Fruit fly (Drosophila melanogaster): Measurements from ENCODE around the gene CG8852.

Gene CG8852

dm6 chr2L:3538564-3539411 is 13.9 kb downstream of the CG8852 start, which contains the start of gene drm (continued):
- TF ChIP-seq CG11504 (tag; optimal IDR thresholded peaks at IDR 0.05), result no peak
- TF ChIP-seq CG13624 (GFP tag; optimal IDR thresholded peaks at IDR 0.05), result peak; percentile 25

DNA sequence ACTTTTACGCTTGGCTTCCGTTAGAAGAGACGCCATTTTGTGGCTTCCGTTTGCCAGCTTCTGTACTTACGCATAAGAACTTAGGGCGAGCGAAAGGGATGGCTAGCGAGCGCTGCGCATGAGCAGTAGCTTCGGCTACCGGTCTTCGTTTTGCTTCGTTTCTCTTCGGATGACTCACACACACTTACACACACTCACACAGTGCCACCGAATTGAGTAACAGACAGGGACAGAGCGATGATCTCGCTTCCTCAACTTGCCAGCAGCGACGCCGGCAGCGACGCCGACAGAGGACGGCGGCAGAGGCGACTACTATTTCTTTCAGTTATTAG is 14.4 kb downstream of the CG8852 start:
- no peak for TF ChIP-seq CG15696 (tag; optimal IDR thresholded peaks at IDR 0.05)
- no peak for TF ChIP-seq her (GFP tag; optimal IDR thresholded peaks at IDR 0.05)
- no peak for TF ChIP-seq NK7.1 (GFP tag; optimal IDR thresholded peaks at IDR 0.05)
- TF ChIP-seq Jarid2 (GFP tag; optimal IDR thresholded peaks at IDR 0.05), result peak; percentile 65
- no peak for TF ChIP-seq Opbp (GFP tag; IDR thresholded peaks at IDR 0.05; ENCODE audit: partially characterized antibody)
- TF ChIP-seq Dfd (GFP tag; optimal IDR thresholded peaks at IDR 0.05), result no peak
- TF ChIP-seq bcd (GFP tag; optimal IDR thresholded peaks at IDR 0.05), result no peak
- TF ChIP-seq z (GFP tag; IDR thresholded peaks at IDR 0.05), result peak; percentile 95
- TF ChIP-seq CG8944 (GFP tag; optimal IDR thresholded peaks at IDR 0.05), result no peak
- no peak for TF ChIP-seq Bdp1 (GFP tag; optimal IDR thresholded peaks at IDR 0.05)
- no peak for TF ChIP-seq sens (GFP tag)
- peak; percentile 69 for TF ChIP-seq CG1832 (GFP tag; optimal IDR thresholded peaks at IDR 0.05)
- no peak for TF ChIP-seq CG14050 (GFP tag; IDR thresholded peaks at IDR 0.05)
- no peak for TF ChIP-seq zen2 (GFP tag; IDR thresholded peaks at IDR 0.05; ENCODE audit: partially characterized antibody)
- TF ChIP-seq kah (GFP tag; optimal IDR thresholded peaks at IDR 0.05), result no peak
- no peak for TF ChIP-seq NfI (GFP tag; optimal IDR thresholded peaks at IDR 0.05)
- TF ChIP-seq D (optimal IDR thresholded peaks at IDR 0.05), result no peak
- no peak for TF ChIP-seq D (GFP tag; optimal IDR thresholded peaks at IDR 0.05)
- TF ChIP-seq CG15479 (GFP tag; optimal IDR thresholded peaks at IDR 0.05), result peak; percentile 33
- no peak for TF ChIP-seq Doc2 (GFP tag; IDR thresholded peaks at IDR 0.05)
- no peak for TF ChIP-seq pros (GFP tag; optimal IDR thresholded peaks at IDR 0.05)
- TF ChIP-seq dati (GFP tag; IDR thresholded peaks at IDR 0.05), result no peak
- TF ChIP-seq CG17912 (GFP tag; optimal IDR thresholded peaks at IDR 0.05), result no peak
- peak; percentile 15; the same call in 1 of the 3 replicates for TF ChIP-seq HLH4C (GFP tag; IDR thresholded peaks at IDR 0.05; ENCODE audit: partially characterized antibody)
- TF ChIP-seq Dip2 (GFP tag; IDR thresholded peaks at IDR 0.05), result no peak
- TF ChIP-seq nerfin-2 (GFP tag; IDR thresholded peaks at IDR 0.05; ENCODE audit: partially characterized antibody), result no peak
- no peak for TF ChIP-seq CG12219 (GFP tag; optimal IDR thresholded peaks at IDR 0.05)
- no peak for TF ChIP-seq CG31388 (GFP tag; optimal IDR thresholded peaks at IDR 0.05)
- no peak for TF ChIP-seq gsb-n (tag; optimal IDR thresholded peaks at IDR 0.05)
- TF ChIP-seq CG2202 (tag; optimal IDR thresholded peaks at IDR 0.05), result no peak
- TF ChIP-seq Hand (GFP tag; optimal IDR thresholded peaks at IDR 0.05), result no peak
- TF ChIP-seq pnt (GFP tag; optimal IDR thresholded peaks at IDR 0.05), result no peak
- no peak for TF ChIP-seq Ravus (GFP tag; IDR thresholded peaks at IDR 0.05)
- TF ChIP-seq CG2875 (GFP tag; optimal IDR thresholded peaks at IDR 0.05), result no peak
- TF ChIP-seq BEAF-32 (GFP tag; optimal IDR thresholded peaks at IDR 0.05), result no peak
- no peak for TF ChIP-seq ranshi (GFP tag; IDR thresholded peaks at IDR 0.05)
- TF ChIP-seq CG17568 (GFP tag; optimal IDR thresholded peaks at IDR 0.05), result no peak
- no peak for TF ChIP-seq pum (GFP tag; optimal IDR thresholded peaks at IDR 0.05)
- no peak for TF ChIP-seq CG13123 (GFP tag; optimal IDR thresholded peaks at IDR 0.05)
- no peak for TF ChIP-seq fd102C (GFP tag; optimal IDR thresholded peaks at IDR 0.05)
- TF ChIP-seq cg (GFP tag; optimal IDR thresholded peaks at IDR 0.05), result peak; percentile 72
- no peak for TF ChIP-seq Dp (GFP tag; optimal IDR thresholded peaks at IDR 0.05)
- TF ChIP-seq sob (GFP tag; IDR thresholded peaks at IDR 0.05), result peak; percentile 96
- TF ChIP-seq Awh (GFP tag; IDR thresholded peaks at IDR 0.05), result no peak
- TF ChIP-seq E2f2 (GFP tag; IDR thresholded peaks at IDR 0.05), result no peak
- TF ChIP-seq seq (GFP tag; IDR thresholded peaks at IDR 0.05), result no peak

All from whole organism, embryonic.